Fruit fly (Drosophila melanogaster) whole organism, adult: ENCODE data around the gene Plzf.

Experiments used
- CG11617 ChIP-seq: fragments of 200-800 bp; sonication (Bioruptor generic); optimal IDR thresholded peaks from 2 replicates; lab custom pipeline; 2017; ENCODE audit warnings: mild to moderate bottlenecking, missing biosample characterization, missing genetic modification reagents, missing genetic modification characterization
- CG12768 ChIP-seq: fragments of 200-800 bp; sonication (Bioruptor generic); optimal IDR thresholded peaks from 2 replicates; lab custom pipeline; 2017; ENCODE audit warnings: missing biosample characterization, missing genetic modification characterization, mild to moderate bottlenecking, moderate library complexity, missing genetic modification reagents
- CG14711 ChIP-seq: fragments of 200-800 bp; sonication (Bioruptor generic); optimal IDR thresholded peaks from 2 replicates; lab custom pipeline; 2018; ENCODE audit warnings: missing biosample characterization, mild to moderate bottlenecking, missing genetic modification characterization, moderate library complexity
- CG1620 ChIP-seq: fragments of 200-800 bp; sonication (Bioruptor generic); optimal IDR thresholded peaks from 2 replicates; lab custom pipeline; 2016; ENCODE audit warnings: missing biosample characterization, missing genetic modification characterization
- CG33017 ChIP-seq: fragments of 200-800 bp; sonication (Bioruptor generic); optimal IDR thresholded peaks from 2 replicates; lab custom pipeline; 2018; ENCODE audit warnings: missing biosample characterization, mild to moderate bottlenecking, missing genetic modification characterization, moderate library complexity
- CG5204 ChIP-seq: fragments of 200-800 bp; sonication (Bioruptor generic); optimal IDR thresholded peaks from 2 replicates; lab custom pipeline; 2016; ENCODE audit warnings: missing biosample characterization, missing genetic modification characterization
- CG7045 ChIP-seq: fragments of 200-800 bp; sonication (Bioruptor generic); optimal IDR thresholded peaks from 2 replicates; lab custom pipeline; 2017; ENCODE audit warnings: missing biosample characterization, mild to moderate bottlenecking, missing genetic modification characterization
- CG7101 ChIP-seq: fragments of 200-800 bp; sonication (Bioruptor generic); optimal IDR thresholded peaks from 2 replicates; lab custom pipeline; 2018; ENCODE audit warnings: missing biosample characterization, mild to moderate bottlenecking, missing genetic modification characterization, moderate library complexity
- Clk ChIP-seq: fragments of 200-800 bp; sonication (Bioruptor generic); optimal IDR thresholded peaks from 2 replicates; lab custom pipeline; 2017; ENCODE audit warnings: missing biosample characterization, missing genetic modification characterization
- Crg-1 ChIP-seq: fragments of 200-800 bp; sonication (Bioruptor generic); optimal IDR thresholded peaks from 2 replicates; lab custom pipeline; 2016; ENCODE audit warnings: missing biosample characterization, missing genetic modification characterization
- Hr96 ChIP-seq: fragments of 200-800 bp; sonication (Bioruptor generic); optimal IDR thresholded peaks from 2 replicates; lab custom pipeline; 2016; ENCODE audit warnings: missing biosample characterization, missing genetic modification characterization
- Mnt ChIP-seq: fragments of 200-800 bp; sonication (Bioruptor generic); optimal IDR thresholded peaks from 2 replicates; lab custom pipeline; 2016; ENCODE audit warnings: missing biosample characterization, mild to moderate bottlenecking, missing genetic modification characterization
- bab1 ChIP-seq: fragments of 200-800 bp; sonication (Bioruptor generic); optimal IDR thresholded peaks from 3 replicates; lab custom pipeline; 2019; ENCODE audit warnings: missing biosample characterization, mild to moderate bottlenecking, missing genetic modification characterization, moderate library complexity
- cic ChIP-seq: fragments of 200-800 bp; sonication (Bioruptor generic); optimal IDR thresholded peaks from 2 replicates; lab custom pipeline; 2017; ENCODE audit warnings: missing biosample characterization, mild to moderate bottlenecking, missing genetic modification characterization, moderate library complexity
- cnc ChIP-seq, 2 experiments: fragments of >200 bp; optimal IDR thresholded peaks; 2 replicates each; lab custom pipeline; 2017
- kay ChIP-seq: fragments of 200-800 bp; sonication (Bioruptor generic); peaks from one replicate; lab custom pipeline; 2016; ENCODE audit warnings: missing biosample characterization, missing genetic modification characterization, borderline replicate concordance
- ovo ChIP-seq: fragments of 200-800 bp; sonication (Bioruptor generic); optimal IDR thresholded peaks from 2 replicates; lab custom pipeline; 2016; ENCODE audit warnings: missing biosample characterization, missing genetic modification characterization
- pad ChIP-seq: fragments of 200-800 bp; sonication (Bioruptor generic); optimal IDR thresholded peaks from 3 replicates; lab custom pipeline; 2017; ENCODE audit warnings: missing biosample characterization, missing genetic modification characterization, mild to moderate bottlenecking, moderate library complexity, missing genetic modification reagents
- tj ChIP-seq: fragments of 200-800 bp; sonication (Bioruptor generic); optimal IDR thresholded peaks from 3 replicates; lab custom pipeline; 2017; ENCODE audit warnings: missing biosample characterization, mild to moderate bottlenecking, missing genetic modification characterization, moderate library complexity
- toe ChIP-seq: fragments of 200-800 bp; sonication (Bioruptor generic); optimal IDR thresholded peaks from 2 replicates; lab custom pipeline; 2016; ENCODE audit warnings: missing biosample characterization, missing genetic modification characterization

Gene Plzf

DNA sequence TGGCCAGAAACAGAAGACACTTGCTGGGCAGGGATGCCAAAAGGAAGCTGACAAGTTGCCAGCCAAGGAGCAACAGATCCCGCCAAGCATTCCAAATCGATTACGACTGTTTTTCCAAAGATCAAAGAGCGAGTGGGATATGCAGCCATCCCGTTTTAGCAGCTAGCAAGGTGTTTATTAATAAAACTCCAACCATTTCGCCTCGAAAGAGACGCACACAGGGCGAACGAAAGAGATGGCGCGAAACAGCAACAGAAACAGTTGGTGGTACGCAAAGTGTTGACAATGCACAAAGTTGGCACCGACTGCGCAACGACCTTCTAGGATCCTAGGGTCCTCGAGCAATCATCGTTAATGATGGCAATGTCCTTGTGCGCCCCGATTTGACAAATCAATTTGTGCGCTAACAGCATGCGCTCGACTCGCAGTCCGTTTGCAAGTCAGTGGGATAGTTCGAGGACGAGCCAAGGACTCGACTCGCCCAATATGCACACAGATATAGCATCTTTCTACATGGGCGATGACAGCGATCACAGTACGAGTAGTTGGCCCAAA is 31.2 kb upstream of the Plzf start:
- no peak for TF ChIP-seq tj (GFP tag; lab: Kevin White, UChicago)
- TF ChIP-seq CG12768 (GFP tag; lab: Kevin White, UChicago) = no peak
- TF ChIP-seq Hr96 (GFP tag; lab: Kevin White, UChicago) = no peak
- TF ChIP-seq bab1 (GFP tag; lab: Kevin White, UChicago) = no peak
- TF ChIP-seq toe (GFP tag; lab: Kevin White, UChicago) = no peak
- no peak for TF ChIP-seq CG1620 (GFP tag; lab: Kevin White, UChicago)

DNA sequence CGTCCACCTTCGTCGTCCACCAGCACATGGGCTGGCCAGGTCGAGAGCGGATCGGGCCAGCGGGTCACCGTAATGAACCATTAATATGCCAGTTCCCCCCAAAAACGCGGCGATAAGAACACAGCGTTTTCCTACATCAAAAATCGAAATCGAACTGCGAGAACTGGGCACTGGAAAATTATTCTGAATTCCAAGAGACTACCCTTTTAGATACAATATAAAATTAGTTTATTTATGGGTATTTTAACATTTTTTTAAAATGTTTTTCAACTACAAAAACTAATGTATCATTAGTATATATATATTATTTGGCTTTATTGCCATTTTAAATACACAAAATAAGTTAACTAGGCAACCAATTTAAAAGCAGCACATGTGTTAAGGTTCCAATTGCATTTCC is 30.0 kb upstream of the Plzf start:
- no peak for TF ChIP-seq cnc (optimal IDR thresholded peaks at IDR 0.05; lab: Kevin White, UChicago)
- TF ChIP-seq CG5204 (GFP tag; lab: Kevin White, UChicago) = no peak
- TF ChIP-seq Clk (GFP tag; lab: Kevin White, UChicago) = no peak
- no peak for TF ChIP-seq cic (GFP tag; lab: Kevin White, UChicago)
- TF ChIP-seq CG7045 (GFP tag; lab: Kevin White, UChicago) = no peak
- no peak for TF ChIP-seq CG14711
- no peak for TF ChIP-seq CG33017 (tag; lab: Kevin White, UChicago)
- TF ChIP-seq CG12768 (GFP tag; lab: Kevin White, UChicago) = no peak
- no peak for TF ChIP-seq CG11617 (GFP tag; lab: Kevin White, UChicago)
- TF ChIP-seq bab1 (GFP tag; lab: Kevin White, UChicago) = no peak

DNA sequence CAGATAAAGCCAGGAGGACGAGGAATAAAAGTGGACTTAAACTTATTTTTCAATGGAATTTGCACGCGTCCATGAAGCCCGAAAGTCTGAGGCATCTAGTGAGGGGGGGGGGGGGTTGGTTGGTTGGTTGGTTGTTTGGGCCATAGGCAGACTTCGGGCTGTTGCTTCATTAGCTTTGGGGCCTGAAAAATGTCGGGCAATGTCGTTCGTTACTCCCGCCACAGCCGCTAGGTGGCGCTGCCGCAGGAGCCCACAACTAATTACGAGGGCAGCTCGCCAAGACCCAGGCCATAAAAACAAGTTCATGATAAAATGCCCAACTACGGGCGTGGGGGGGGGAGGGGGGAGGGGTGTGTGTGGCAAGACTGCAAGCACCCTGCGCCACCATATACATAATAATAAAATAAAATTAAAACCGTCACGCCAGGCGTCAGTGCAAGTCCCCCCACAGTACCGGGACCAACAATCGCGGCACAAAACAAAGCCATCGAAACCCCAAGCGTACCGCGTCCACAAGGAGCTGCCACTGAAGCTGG is 29.5 kb upstream of the Plzf start:
- TF ChIP-seq pad (GFP tag; lab: Kevin White, UChicago) = no peak
- no peak for TF ChIP-seq tj (GFP tag; lab: Kevin White, UChicago)
- no peak for TF ChIP-seq toe (GFP tag; lab: Kevin White, UChicago)
- TF ChIP-seq Mnt (GFP tag; lab: Kevin White, UChicago) = no peak
- TF ChIP-seq CG14711 = no peak
- no peak for TF ChIP-seq ovo
- TF ChIP-seq cnc (optimal IDR thresholded peaks at IDR 0.05; lab: Kevin White, UChicago) = no peak
- TF ChIP-seq Crg-1 = no peak
- no peak for TF ChIP-seq cic (GFP tag; lab: Kevin White, UChicago)
- no peak for TF ChIP-seq Hr96 (GFP tag; lab: Kevin White, UChicago)
- no peak for TF ChIP-seq kay
- no peak for TF ChIP-seq CG5204 (GFP tag; lab: Kevin White, UChicago)
- no peak for TF ChIP-seq CG12768 (GFP tag; lab: Kevin White, UChicago)
- no peak for TF ChIP-seq CG7045 (GFP tag; lab: Kevin White, UChicago)
- TF ChIP-seq CG1620 (GFP tag; lab: Kevin White, UChicago) = no peak

DNA sequence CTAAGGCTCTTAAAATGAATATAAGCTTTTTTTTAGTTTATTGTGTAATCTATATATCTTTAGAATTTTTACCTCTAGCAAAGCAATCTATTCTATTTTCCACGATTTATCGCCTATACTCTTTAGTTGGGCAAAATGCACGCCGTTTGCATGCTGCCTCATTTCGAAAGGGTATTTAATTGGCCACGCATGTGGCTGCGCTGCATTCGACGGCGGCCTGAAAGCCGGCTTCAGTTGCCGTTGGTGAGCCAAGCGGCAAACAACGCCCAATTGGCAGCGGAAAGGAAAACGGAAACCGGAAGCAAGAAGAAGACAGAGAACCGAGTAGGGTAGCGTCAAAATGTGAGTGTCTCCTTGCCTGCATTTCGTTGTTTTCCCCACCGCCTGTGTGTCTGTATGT is 27.1 kb upstream of the Plzf start, which contains the start of gene CG14947:
CG14947 (plus strand) TSS at position 251 of the 400 bp plus-strand sequence.
- TF ChIP-seq Crg-1 (no peak), CG14711 (no peak), CG33017 (tag; lab: Kevin White, UChicago) (no peak), bab1 (GFP tag; lab: Kevin White, UChicago) (no peak), Hr96 (GFP tag; lab: Kevin White, UChicago) (no peak), ovo (no peak), CG7101 (no peak), toe (GFP tag; lab: Kevin White, UChicago) (no peak), kay (no peak), pad (GFP tag; lab: Kevin White, UChicago) (no peak), CG11617 (GFP tag; lab: Kevin White, UChicago) (no peak), cnc (optimal IDR thresholded peaks at IDR 0.05; lab: Kevin White, UChicago) (no peak), CG5204 (GFP tag; lab: Kevin White, UChicago) (no peak), CG1620 (GFP tag; lab: Kevin White, UChicago) (no peak), Mnt (GFP tag; lab: Kevin White, UChicago) (no peak)

DNA sequence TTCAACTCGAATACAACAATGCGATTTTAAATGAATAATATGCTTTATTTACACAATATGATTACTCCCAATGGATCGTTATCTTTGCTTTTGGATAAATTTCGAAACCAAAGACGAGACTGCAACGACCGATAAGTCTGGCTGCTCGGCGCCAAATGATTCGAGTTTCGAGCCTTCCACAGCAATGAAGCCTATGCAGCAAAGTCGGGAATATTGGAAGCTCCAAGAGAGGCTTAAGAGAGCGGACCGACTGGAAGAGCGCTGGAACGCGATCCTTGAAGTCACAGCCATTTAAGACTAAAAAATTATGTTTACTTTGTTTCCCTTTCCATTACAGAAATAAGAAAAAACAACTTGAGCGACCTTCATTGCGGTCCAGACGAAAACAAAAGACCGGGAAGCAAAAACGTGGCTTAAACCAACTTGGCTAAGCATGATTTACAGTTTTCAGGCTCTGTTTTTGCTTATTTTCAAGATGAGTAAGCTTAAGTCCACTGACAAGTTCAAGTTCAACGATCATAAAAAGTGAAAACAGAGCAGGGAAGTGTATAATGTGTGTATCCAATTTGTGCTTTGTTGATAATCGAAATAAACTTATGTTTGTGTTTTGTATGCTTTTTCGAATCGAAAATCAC is 18.0 kb upstream of the Plzf start, which contains the start of gene firl:
firl (minus strand) TSS at position 159 of the 635 bp plus-strand sequence.
- TF ChIP-seq Crg-1 (no peak), toe (GFP tag; lab: Kevin White, UChicago) (no peak), Hr96 (GFP tag; lab: Kevin White, UChicago) (no peak), CG14711 (no peak), cic (GFP tag; lab: Kevin White, UChicago) (no peak), bab1 (GFP tag; lab: Kevin White, UChicago) (no peak), Clk (GFP tag; lab: Kevin White, UChicago) (no peak), CG7101 (no peak), CG11617 (GFP tag; lab: Kevin White, UChicago) (no peak)

DNA sequence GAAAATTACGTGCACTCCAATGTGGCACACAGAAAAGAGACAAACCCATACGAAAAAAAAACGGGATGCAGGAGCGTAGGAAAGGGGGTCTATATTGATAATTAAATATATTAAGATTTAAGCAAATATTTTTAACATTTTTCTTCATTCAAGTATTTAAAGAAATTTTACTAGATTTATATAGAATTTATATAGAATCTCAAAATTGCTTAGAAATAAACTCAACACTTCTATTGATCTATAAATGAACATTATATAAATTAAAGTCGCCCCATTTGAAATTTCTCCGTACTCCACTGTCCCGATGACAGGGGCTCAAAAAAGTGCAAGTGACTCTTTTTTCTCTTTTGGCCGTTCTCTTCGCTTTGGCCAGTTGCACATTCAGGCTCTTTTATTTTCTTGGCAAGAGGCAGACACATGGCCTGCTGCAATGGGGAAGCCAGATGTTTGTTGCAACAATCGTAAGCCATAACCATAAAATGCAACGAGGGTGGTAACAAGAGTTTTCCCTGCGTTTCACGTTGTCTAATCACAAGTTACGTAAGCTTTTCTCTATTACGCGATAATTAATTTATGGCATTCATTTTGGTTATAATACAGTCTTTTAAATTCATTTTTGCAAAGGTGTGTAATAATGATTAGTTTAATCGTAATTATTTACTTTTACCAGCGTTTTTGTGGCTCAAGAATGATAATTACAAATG is 17.1 kb upstream of the Plzf start:
- no peak for TF ChIP-seq Clk (GFP tag; lab: Kevin White, UChicago)
- no peak for TF ChIP-seq ovo
- TF ChIP-seq bab1 (GFP tag; lab: Kevin White, UChicago) = no peak
- TF ChIP-seq kay = no peak
- TF ChIP-seq CG7045 (GFP tag; lab: Kevin White, UChicago) = peak; percentile 19
- TF ChIP-seq Crg-1 = no peak
- TF ChIP-seq Mnt (GFP tag; lab: Kevin White, UChicago) = no peak
- no peak for TF ChIP-seq pad (GFP tag; lab: Kevin White, UChicago)
- peak; percentile 15 for TF ChIP-seq CG12768 (GFP tag; lab: Kevin White, UChicago)
- no peak for TF ChIP-seq CG5204 (GFP tag; lab: Kevin White, UChicago)
- TF ChIP-seq cic (GFP tag; lab: Kevin White, UChicago) = no peak
- peak; percentile 51 for TF ChIP-seq CG7101
- peak; percentile 29 for TF ChIP-seq CG11617 (GFP tag; lab: Kevin White, UChicago)
- no peak for TF ChIP-seq Hr96 (GFP tag; lab: Kevin White, UChicago)
- peak; percentile 34 for TF ChIP-seq CG14711
- TF ChIP-seq CG33017 (tag; lab: Kevin White, UChicago) = peak; percentile 64
